Worm (Caenorhabditis elegans) whole organism, L3 larva: ENCODE measurements around the gene T05A8.8.

Experiments used
- R02D3.7 ChIP-seq: fragments of 150-350 bp; optimal IDR thresholded peaks from 2 replicates; lab custom pipeline; 2014; ENCODE audit warnings: missing biosample characterization, missing genetic modification characterization
- aly-2 ChIP-seq: fragments of 150-350 bp; optimal IDR thresholded peaks from 2 replicates; lab custom pipeline; 2014; ENCODE audit warnings: missing biosample characterization, missing genetic modification characterization
- ama-1 ChIP-seq: fragments of 150-350 bp; optimal IDR thresholded peaks from 2 replicates; lab custom pipeline; 2018
- ceh-16 ChIP-seq: sonication (generic microtip); optimal IDR thresholded peaks from 2 replicates; lab custom pipeline; 2017; ENCODE audit warnings: missing biosample characterization, missing genetic modification characterization
- ceh-9 ChIP-seq: sonication (generic microtip); optimal IDR thresholded peaks from 2 replicates; lab custom pipeline; 2018; ENCODE audit warnings: missing biosample characterization, missing genetic modification characterization
- daf-12 ChIP-seq: fragments of 150-350 bp; optimal IDR thresholded peaks from 2 replicates; lab custom pipeline; 2014; ENCODE audit warnings: missing biosample characterization, missing genetic modification reagents, missing genetic modification characterization
- egl-27 ChIP-seq: sonication (generic microtip); optimal IDR thresholded peaks from 4 replicates; lab custom pipeline; 2017; ENCODE audit warnings: missing biosample characterization, missing genetic modification reagents, missing genetic modification characterization
- elt-1 ChIP-seq: fragments of 150-350 bp; optimal IDR thresholded peaks from 2 replicates; lab custom pipeline; 2014; ENCODE audit warnings: missing biosample characterization, missing genetic modification characterization
- elt-2 ChIP-seq: sonication (generic microtip); optimal IDR thresholded peaks from 2 replicates; lab custom pipeline; 2016; ENCODE audit warnings: missing genetic modification reagents, mild to moderate bottlenecking, missing genetic modification characterization, missing compliant biosample characterization
- elt-3 ChIP-seq, 3 experiments: fragments of 150-350 bp in 1 of 3; sonication (generic microtip) in 2 of 3; optimal IDR thresholded peaks; 2 replicates in 2 of 3; 4 replicates in 1 of 3; lab custom pipeline; 2014 to 2017; ENCODE audit warnings: missing biosample characterization in 3 of 3, missing genetic modification characterization in 3 of 3
- eor-1 ChIP-seq, 2 experiments: fragments of 150-350 bp; optimal IDR thresholded peaks; 2 replicates each; lab custom pipeline; 2014 to 2018; ENCODE audit warnings: missing biosample characterization in 2 of 2, missing genetic modification characterization in 2 of 2
- fkh-10 ChIP-seq: sonication (generic microtip); optimal IDR thresholded peaks from 2 replicates; lab custom pipeline; 2017; ENCODE audit warnings: missing biosample characterization, missing genetic modification reagents, missing genetic modification characterization
- fkh-2 ChIP-seq: fragments of 150-350 bp; optimal IDR thresholded peaks from 2 replicates; lab custom pipeline; 2014; ENCODE audit warnings: missing biosample characterization, missing genetic modification reagents, missing genetic modification characterization
- fos-1 ChIP-seq: fragments of 150-350 bp; optimal IDR thresholded peaks from 2 replicates; lab custom pipeline; 2014; ENCODE audit warnings: missing biosample characterization, missing genetic modification characterization
- jun-1 ChIP-seq: fragments of 150-350 bp; optimal IDR thresholded peaks from 2 replicates; lab custom pipeline; 2014; ENCODE audit warnings: missing biosample characterization, missing genetic modification reagents, missing genetic modification characterization
- lin-39 ChIP-seq: fragments of 150-350 bp; optimal IDR thresholded peaks from 2 replicates; lab custom pipeline; 2018; ENCODE audit warnings: missing biosample characterization, missing genetic modification reagents, missing genetic modification characterization
- lsy-12 ChIP-seq: sonication (generic microtip); optimal IDR thresholded peaks from 2 replicates; lab custom pipeline; 2016; ENCODE audit warnings: mild to moderate bottlenecking, missing genetic modification characterization, missing compliant biosample characterization
- mml-1 ChIP-seq: fragments of 150-350 bp; sonication (generic microtip); optimal IDR thresholded peaks from 3 replicates; lab custom pipeline; 2014; ENCODE audit warnings: missing biosample characterization, missing genetic modification characterization
- nfya-1 ChIP-seq: sonication (generic microtip); optimal IDR thresholded peaks from 2 replicates; lab custom pipeline; 2017; ENCODE audit warnings: missing genetic modification characterization, mild to moderate bottlenecking, missing compliant biosample characterization, antibody characterized with exemption, moderate library complexity; ENCODE audit not compliant: insufficient read depth
- nhr-11 ChIP-seq: fragments of 150-350 bp; optimal IDR thresholded peaks from 2 replicates; lab custom pipeline; 2014; ENCODE audit warnings: missing biosample characterization, missing genetic modification characterization
- nhr-12 ChIP-seq: fragments of 150-350 bp; optimal IDR thresholded peaks from 2 replicates; lab custom pipeline; 2014; ENCODE audit warnings: missing biosample characterization, missing genetic modification characterization
- nhr-23 ChIP-seq: fragments of 150-350 bp; optimal IDR thresholded peaks from 2 replicates; lab custom pipeline; 2014; ENCODE audit warnings: missing biosample characterization, missing genetic modification reagents, missing genetic modification characterization
- nhr-237 ChIP-seq: fragments of 150-350 bp; optimal IDR thresholded peaks from 2 replicates; lab custom pipeline; 2014; ENCODE audit warnings: missing biosample characterization, missing genetic modification characterization
- nhr-25 ChIP-seq: sonication (generic microtip); optimal IDR thresholded peaks from 2 replicates; lab custom pipeline; 2017; ENCODE audit warnings: missing biosample characterization, missing genetic modification characterization
- nhr-28 ChIP-seq: fragments of 150-350 bp; optimal IDR thresholded peaks from 2 replicates; lab custom pipeline; 2014; ENCODE audit warnings: missing biosample characterization, missing genetic modification characterization
- nhr-43 ChIP-seq: sonication (generic microtip); optimal IDR thresholded peaks from 2 replicates; lab custom pipeline; 2016; ENCODE audit warnings: mild to moderate bottlenecking, missing genetic modification characterization, missing compliant biosample characterization; ENCODE audit not compliant: poor library complexity, severe bottlenecking
- nhr-67 ChIP-seq: fragments of 150-350 bp; optimal IDR thresholded peaks from 2 replicates; lab custom pipeline; 2014; ENCODE audit warnings: missing biosample characterization, missing genetic modification characterization
- nhr-77 ChIP-seq: fragments of 150-350 bp; optimal IDR thresholded peaks from 2 replicates; lab custom pipeline; 2014; ENCODE audit warnings: missing biosample characterization, missing genetic modification characterization
- pha-4 ChIP-seq: fragments of 150-350 bp; optimal IDR thresholded peaks from 2 replicates; lab custom pipeline; 2014; ENCODE audit warnings: missing biosample characterization, missing genetic modification reagents, missing genetic modification characterization
- pqm-1 ChIP-seq: fragments of 150-350 bp; optimal IDR thresholded peaks from 2 replicates; lab custom pipeline; 2017; ENCODE audit warnings: missing biosample characterization, missing genetic modification characterization, inconsistent platforms
- sea-2 ChIP-seq: fragments of 150-350 bp; sonication (generic microtip); optimal IDR thresholded peaks from 4 replicates; lab custom pipeline; 2014; ENCODE audit warnings: missing biosample characterization, missing genetic modification reagents, missing genetic modification characterization
- snpc-4 ChIP-seq: fragments of 150-350 bp; optimal IDR thresholded peaks from 2 replicates; lab custom pipeline; 2014; ENCODE audit warnings: missing biosample characterization, missing genetic modification characterization
- tbx-2 ChIP-seq: sonication (generic microtip); optimal IDR thresholded peaks from 2 replicates; lab custom pipeline; 2016; ENCODE audit warnings: mild to moderate bottlenecking, missing genetic modification characterization, missing compliant biosample characterization
- unc-39 ChIP-seq: sonication (generic microtip); optimal IDR thresholded peaks from 4 replicates; lab custom pipeline; 2017; ENCODE audit warnings: missing biosample characterization, missing genetic modification characterization
- unc-62 ChIP-seq: fragments of 150-350 bp; sonication (generic microtip); optimal IDR thresholded peaks from 4 replicates; lab custom pipeline; 2014; ENCODE audit warnings: missing biosample characterization, missing genetic modification reagents, missing genetic modification characterization
- zag-1 ChIP-seq: fragments of 150-350 bp; optimal IDR thresholded peaks from 2 replicates; lab custom pipeline; 2014; ENCODE audit warnings: missing biosample characterization, missing genetic modification characterization
- ztf-11 ChIP-seq: fragments of 150-350 bp; optimal IDR thresholded peaks from 2 replicates; lab custom pipeline; 2014; ENCODE audit warnings: missing biosample characterization, missing genetic modification characterization

T05A8.8 gene

ce11 chrII:2762108-2762507 is 25.6 kb downstream of the T05A8.8 start, which contains the start of gene fbxb-106:
Gene fbxb-106 (plus strand): TSS chrII:2762408.
- TF ChIP-seq jun-1: no peak
- TF ChIP-seq nhr-28 (tag; lab: Kevin White, UChicago): no peak
- TF ChIP-seq daf-12 (tag; lab: Kevin White, UChicago): no peak
- TF ChIP-seq nhr-23: no peak
- no peak for TF ChIP-seq ama-1
- TF ChIP-seq elt-2 (tag; lab: Kevin White, UChicago): no peak
- TF ChIP-seq aly-2 (tag; lab: Kevin White, UChicago): no peak
- no peak for TF ChIP-seq nhr-67
- no peak for TF ChIP-seq egl-27 (tag; lab: Kevin White, UChicago)
- no peak for TF ChIP-seq nhr-11 (tag; lab: Kevin White, UChicago)
- TF ChIP-seq eor-1 (tag; optimal IDR thresholded peaks at IDR 0.05; lab: Kevin White, UChicago): no peak
- no peak for TF ChIP-seq zag-1 (tag; lab: Kevin White, UChicago)
- no peak for TF ChIP-seq pqm-1 (tag; lab: Kevin White, UChicago)
- no peak for TF ChIP-seq pha-4 (tag; lab: Kevin White, UChicago)
- TF ChIP-seq ztf-11: no peak
- TF ChIP-seq sea-2 (GFP tag; lab: Kevin White, UChicago): no peak
- no peak for TF ChIP-seq R02D3.7 (tag; lab: Kevin White, UChicago)
- no peak for TF ChIP-seq nfya-1 (tag; lab: Kevin White, UChicago)
- TF ChIP-seq, all 47 proteins: peak for 0

- TF ChIP-seq ztf-11 (no peak), zag-1 (tag; lab: Kevin White, UChicago) (no peak), sea-2 (GFP tag; lab: Kevin White, UChicago) (no peak), unc-62 (GFP tag; lab: Kevin White, UChicago) (no peak), fkh-10 (GFP tag; lab: Kevin White, UChicago) (no peak), fkh-2 (tag; lab: Kevin White, UChicago) (no peak), nhr-43 (tag; lab: Kevin White, UChicago) (no peak), daf-12 (tag; lab: Kevin White, UChicago) (no peak), lin-39 (no peak), elt-3 (tag; optimal IDR thresholded peaks at IDR 0.05; lab: Kevin White, UChicago) (no peak), nhr-237 (tag; lab: Kevin White, UChicago) (no peak), elt-1 (no peak), pqm-1 (tag; lab: Kevin White, UChicago) (no peak), mml-1 (tag; lab: Kevin White, UChicago) (no peak), ceh-16 (no peak), tbx-2 (tag; lab: Kevin White, UChicago) (no peak)
Observed at ce11 chrII:2764664-2765063, 28.2 kb downstream of the T05A8.8 start, which contains the start of gene fbxb-108. Gene fbxb-108 (plus strand): TSS chrII:2764964.

ce11 chrII:2766331-2766730 is 29.9 kb downstream of the T05A8.8 start, which contains the start of gene F08D12.15:
Gene F08D12.15 (plus strand): TSS chrII:2766631.
- no peak for TF ChIP-seq nhr-23
- no peak for TF ChIP-seq nhr-43 (tag; lab: Kevin White, UChicago)
- TF ChIP-seq nhr-237 (tag; lab: Kevin White, UChicago): no peak
- TF ChIP-seq elt-3 (tag; optimal IDR thresholded peaks at IDR 0.05; lab: Kevin White, UChicago): no peak
- TF ChIP-seq fos-1 (tag; lab: Kevin White, UChicago): no peak
- TF ChIP-seq nhr-25 (tag; lab: Kevin White, UChicago): no peak
- no peak for TF ChIP-seq daf-12 (tag; lab: Kevin White, UChicago)
- no peak for TF ChIP-seq fkh-2 (tag; lab: Kevin White, UChicago)
- TF ChIP-seq ztf-11: no peak
- TF ChIP-seq ceh-16: no peak
- no peak for TF ChIP-seq elt-2 (tag; lab: Kevin White, UChicago)
- TF ChIP-seq pqm-1 (tag; lab: Kevin White, UChicago): no peak
- no peak for TF ChIP-seq ceh-9 (tag; lab: Kevin White, UChicago)
- TF ChIP-seq zag-1 (tag; lab: Kevin White, UChicago): no peak
- TF ChIP-seq unc-39 (tag; lab: Kevin White, UChicago): no peak
- TF ChIP-seq lsy-12 (tag; lab: Kevin White, UChicago): no peak
- no peak for TF ChIP-seq nhr-28 (tag; lab: Kevin White, UChicago)
- no peak for TF ChIP-seq snpc-4
- no peak for TF ChIP-seq lin-39
- TF ChIP-seq mml-1 (tag; lab: Kevin White, UChicago): no peak

ce11 chrII:2769021-2769420 is 32.5 kb downstream of the T05A8.8 start, which contains the start of gene F08D12.7:
Gene F08D12.7 (minus strand): TSS chrII:2769121.
- TF ChIP-seq nhr-23: no peak
- TF ChIP-seq jun-1: no peak
- TF ChIP-seq eor-1 (tag; optimal IDR thresholded peaks at IDR 0.05; lab: Kevin White, UChicago): no peak
- TF ChIP-seq unc-62 (GFP tag; lab: Kevin White, UChicago): no peak
- no peak for TF ChIP-seq nhr-77 (tag; lab: Kevin White, UChicago)
- no peak for TF ChIP-seq nhr-25 (tag; lab: Kevin White, UChicago)
- TF ChIP-seq R02D3.7 (tag; lab: Kevin White, UChicago): no peak
- TF ChIP-seq nhr-28 (tag; lab: Kevin White, UChicago): no peak
- no peak for TF ChIP-seq nhr-12 (tag; lab: Kevin White, UChicago)
- no peak for TF ChIP-seq egl-27 (tag; lab: Kevin White, UChicago)
- TF ChIP-seq fos-1 (tag; lab: Kevin White, UChicago): no peak
